Fruit fly (Drosophila melanogaster): Measurements from ENCODE around the gene Mcad.

- TF ChIP-seq fru (GFP tag; optimal IDR thresholded peaks at IDR 0.05), result no peak
- no peak for TF ChIP-seq ey (GFP tag; optimal IDR thresholded peaks at IDR 0.05)
- no peak for TF ChIP-seq lola (GFP tag; optimal IDR thresholded peaks at IDR 0.05)
- no peak for TF ChIP-seq h (GFP tag; optimal IDR thresholded peaks at IDR 0.05)
- no peak for TF ChIP-seq HLH106 (tag; optimal IDR thresholded peaks at IDR 0.05)
- no peak for TF ChIP-seq woc (GFP tag; optimal IDR thresholded peaks at IDR 0.05)
These were observed 41.0 kb downstream of the Mcad start, which contains the start of gene Hn for dm6 chr3L:7759835-7760780.
